Worm (Caenorhabditis elegans): ENCODE data around the gene idpc-7.

DNA sequence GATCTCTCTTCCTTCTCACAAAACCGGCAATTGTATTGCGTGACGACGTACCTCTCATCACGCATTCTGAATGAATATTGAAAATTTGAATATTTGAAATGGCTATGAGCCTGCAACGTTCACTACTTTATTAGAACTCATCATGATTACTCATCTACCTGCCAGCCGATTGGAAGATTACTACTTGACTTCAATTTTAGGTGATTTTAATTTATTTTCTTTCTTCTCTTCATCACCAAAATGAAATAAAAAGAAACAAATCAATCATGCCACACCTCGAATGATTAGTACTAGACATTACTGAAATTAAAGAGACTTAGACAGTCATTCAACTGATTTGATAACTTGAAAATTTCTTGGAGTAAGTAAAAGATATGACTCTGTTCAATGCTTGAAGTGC is 34.6 kb downstream of the idpc-7 start:
- TF ChIP-seq snpc-4 (tag; optimal IDR thresholded peaks at IDR 0.05) (no peak), ceh-20 (GFP tag; IDR thresholded peaks at IDR 0.05) (no peak), ceh-82 (tag; optimal IDR thresholded peaks at IDR 0.05) (no peak), zag-1 (tag; optimal IDR thresholded peaks at IDR 0.05) (no peak), unc-130 (GFP tag; optimal IDR thresholded peaks at IDR 0.05) (no peak), nhr-76 (tag; optimal IDR thresholded peaks at IDR 0.05) (no peak), pha-4 (GFP tag; IDR thresholded peaks at IDR 0.05) (no peak), pha-4 (tag; optimal IDR thresholded peaks at IDR 0.05) (no peak), ztf-7 (tag; optimal IDR thresholded peaks at IDR 0.05) (no peak), lsy-2 (tag; optimal IDR thresholded peaks at IDR 0.05) (no peak), nhr-42 (GFP tag; IDR thresholded peaks at IDR 0.05) (no peak), unc-62 (GFP tag; optimal IDR thresholded peaks at IDR 0.05 in 1 of 2) (peak in 1 of 2 experiments; percentile 62), unc-62 (tag; optimal IDR thresholded peaks at IDR 0.05) (no peak)

Measured in whole organism, L4 larva.